Fruit fly (Drosophila melanogaster): ENCODE data around the gene mbf1.

Gene mbf1

dm6 chr3L:16571014-16571738, 3.1 kb upstream of the mbf1 start (continued):
- TF ChIP-seq ara (GFP tag; IDR thresholded peaks at IDR 0.05) (peak; percentile 48), Mrtf (GFP tag; IDR thresholded peaks at IDR 0.05) (0 out of 3 replicates have a peak, but pooled peaks have one; percentile 40), jing (GFP tag; optimal IDR thresholded peaks at IDR 0.05) (no peak), tll (GFP tag; optimal IDR thresholded peaks at IDR 0.05) (no peak), NK7.1 (GFP tag; optimal IDR thresholded peaks at IDR 0.05) (no peak), pum (GFP tag; optimal IDR thresholded peaks at IDR 0.05) (peak; percentile 36), hb (GFP tag; IDR thresholded peaks at IDR 0.05; ENCODE audit: partially characterized antibody) (no peak), CG12104 (GFP tag; optimal IDR thresholded peaks at IDR 0.05) (no peak), da (GFP tag; optimal IDR thresholded peaks at IDR 0.05) (no peak), yki (optimal IDR thresholded peaks at IDR 0.05) (no peak), Oaz (GFP tag; IDR thresholded peaks at IDR 0.05) (no peak), Eip74EF (GFP tag; optimal IDR thresholded peaks at IDR 0.05) (no peak), CG1024 (GFP tag; IDR thresholded peaks at IDR 0.05) (no peak), sima (GFP tag; optimal IDR thresholded peaks at IDR 0.05) (no peak), B-H1 (GFP tag; IDR thresholded peaks at IDR 0.05) (no peak; the same call in 2 of the 3 replicates), CG4328 (GFP tag; optimal IDR thresholded peaks at IDR 0.05) (no peak), pros (GFP tag; optimal IDR thresholded peaks at IDR 0.05) (no peak), maf-S (GFP tag; optimal IDR thresholded peaks at IDR 0.05) (peak; percentile 23), CG11695 (GFP tag; IDR thresholded peaks at IDR 0.05) (peak; percentile 57; the same call in 2 of the 3 replicates), CG17186 (GFP tag; optimal IDR thresholded peaks at IDR 0.05) (no peak), hbn (GFP tag; IDR thresholded peaks at IDR 0.05; ENCODE audit: partially characterized antibody) (no peak), CG11398 (GFP tag; optimal IDR thresholded peaks at IDR 0.05) (no peak), Side (GFP tag; optimal IDR thresholded peaks at IDR 0.05) (peak; percentile 22), CG8765 (GFP tag; IDR thresholded peaks at IDR 0.05) (no peak), B-H2 (GFP tag; optimal IDR thresholded peaks at IDR 0.05) (no peak), ham (GFP tag; IDR thresholded peaks at IDR 0.05) (no peak), CrebB (tag; optimal IDR thresholded peaks at IDR 0.05) (no peak), kay (GFP tag; optimal IDR thresholded peaks at IDR 0.05) (peak; percentile 17), eve (GFP tag; optimal IDR thresholded peaks at IDR 0.05) (peak in 1 of 2 experiments; percentile 45), gcm (GFP tag; optimal IDR thresholded peaks at IDR 0.05) (no peak), CG17361 (GFP tag; IDR thresholded peaks at IDR 0.05) (peak; percentile 51; the same call in 1 of the 3 replicates), Ssrp (tag; optimal IDR thresholded peaks at IDR 0.05) (no peak), CG2202 (tag; optimal IDR thresholded peaks at IDR 0.05) (no peak), CG6813 (GFP tag; optimal IDR thresholded peaks at IDR 0.05) (no peak), Atf6 (GFP tag; IDR thresholded peaks at IDR 0.05) (peak; percentile 71), CG3995 (GFP tag; optimal IDR thresholded peaks at IDR 0.05) (no peak), HLH54F (GFP tag; optimal IDR thresholded peaks at IDR 0.05) (peak; percentile 43), CG14050 (GFP tag; IDR thresholded peaks at IDR 0.05) (peak; percentile 46; the same call in 2 of the 3 replicates), ken (GFP tag; IDR thresholded peaks at IDR 0.05) (no peak), CG5180 (GFP tag; optimal IDR thresholded peaks at IDR 0.05) (no peak), CG12299 (tag; optimal IDR thresholded peaks at IDR 0.05) (peak; percentile 51), scrt (GFP tag; optimal IDR thresholded peaks at IDR 0.05) (peak; percentile 36), D19B (GFP tag; optimal IDR thresholded peaks at IDR 0.05) (peak; percentile 5), tgo (GFP tag; IDR thresholded peaks at IDR 0.05) (peak; percentile 53; the same call in 2 of the 3 replicates), CG7556 (GFP tag; optimal IDR thresholded peaks at IDR 0.05) (peak; percentile 55), CG12391 (tag; optimal IDR thresholded peaks at IDR 0.05) (peak; percentile 60), HmgD (GFP tag; optimal IDR thresholded peaks at IDR 0.05) (no peak), CG1233 (GFP tag; optimal IDR thresholded peaks at IDR 0.05) (peak; percentile 29), dpn (GFP tag; optimal IDR thresholded peaks at IDR 0.05) (peak; percentile 57 to 61), Tbp (GFP tag; optimal IDR thresholded peaks at IDR 0.05) (no peak)

All from whole organism, embryonic.